Fruit fly (Drosophila melanogaster) whole organism, wandering third instar larva: ENCODE results near the gene Cfp1.
A peak's percentile ranks its signal among the peaks of the same experiment; 100 is the strongest.

Experiments
- Abd-B ChIP-seq: fragments of >200 bp; optimal IDR thresholded peaks from 2 replicates; lab custom pipeline; 2017; ENCODE audit warnings: missing biosample characterization, missing genetic modification characterization
- CG32264 ChIP-seq: fragments of 200-800 bp; sonication (Bioruptor generic); optimal IDR thresholded peaks from 2 replicates; lab custom pipeline; 2016; ENCODE audit warnings: missing biosample characterization, missing genetic modification characterization
- CG9705 ChIP-seq: fragments of 200-800 bp; sonication (Bioruptor generic); optimal IDR thresholded peaks from 2 replicates; lab custom pipeline; 2018; ENCODE audit warnings: missing biosample characterization, mild to moderate bottlenecking, missing genetic modification characterization
- CrebA ChIP-seq: fragments of 200-800 bp; sonication (Bioruptor generic); optimal IDR thresholded peaks from 2 replicates; lab custom pipeline; 2016; ENCODE audit warnings: missing biosample characterization, mild to moderate bottlenecking, missing genetic modification characterization, borderline replicate concordance
- Dfd ChIP-seq: fragments of >200 bp; optimal IDR thresholded peaks from 2 replicates; lab custom pipeline; 2017; ENCODE audit warnings: missing biosample characterization, missing genetic modification characterization
- Dif ChIP-seq: fragments of 200-275, 200-300 bp; sonication (Bioruptor generic); optimal IDR thresholded peaks from 2 replicates; lab custom pipeline; 2018; ENCODE audit warnings: missing biosample characterization, missing genetic modification characterization; ENCODE audit not compliant: partially characterized antibody
- GATAd ChIP-seq: sonication (Bioruptor generic); optimal IDR thresholded peaks from 2 replicates; lab custom pipeline; 2016; ENCODE audit warnings: missing biosample characterization, missing genetic modification characterization
- HLH106 ChIP-seq: fragments of 200-800 bp; optimal IDR thresholded peaks from 3 replicates; lab custom pipeline; 2019; ENCODE audit warnings: missing biosample characterization, mild to moderate bottlenecking, missing genetic modification characterization, moderate library complexity
- Hnf4 ChIP-seq: fragments of 200-800 bp; sonication (Bioruptor generic); optimal IDR thresholded peaks from 2 replicates; lab custom pipeline; 2016; ENCODE audit warnings: missing biosample characterization, mild to moderate bottlenecking, missing genetic modification characterization
- Hr78 ChIP-seq: fragments of >200 bp; optimal IDR thresholded peaks from 2 replicates; lab custom pipeline; 2017; ENCODE audit warnings: missing biosample characterization, missing genetic modification characterization
- Hr83 ChIP-seq: fragments of 200-300 bp; sonication (Bioruptor generic); optimal IDR thresholded peaks from 2 replicates; lab custom pipeline; 2016; ENCODE audit warnings: missing biosample characterization, mild to moderate bottlenecking, missing genetic modification characterization, moderate library complexity; ENCODE audit not compliant: poor library complexity, severe bottlenecking
- Jra ChIP-seq: sonication (Bioruptor generic); optimal IDR thresholded peaks from 2 replicates; lab custom pipeline; 2016; ENCODE audit warnings: missing biosample characterization, missing genetic modification characterization
- Mio ChIP-seq: sonication (Bioruptor generic); optimal IDR thresholded peaks from 2 replicates; lab custom pipeline; 2016; ENCODE audit warnings: missing biosample characterization, missing genetic modification characterization
- Myc ChIP-seq: fragments of >200 bp; optimal IDR thresholded peaks from 2 replicates; lab custom pipeline; 2017
- N ChIP-seq: fragments of >200 bp; optimal IDR thresholded peaks from 2 replicates; lab custom pipeline; 2018; ENCODE audit warnings: missing biosample characterization, missing external identifiers, missing genetic modification characterization
- OdsH ChIP-seq: fragments of 200-800 bp; sonication (Bioruptor generic); optimal IDR thresholded peaks from 2 replicates; lab custom pipeline; 2016; ENCODE audit warnings: missing biosample characterization, mild to moderate bottlenecking, missing genetic modification characterization
- Rel ChIP-seq, 2 experiments: fragments of 200-800 bp; sonication (Bioruptor generic) in 1 of 2; optimal IDR thresholded peaks; 2 replicates in 1 of 2; 3 replicates in 1 of 2; lab custom pipeline; 2016 to 2019; ENCODE audit warnings: mild to moderate bottlenecking in 2 of 2, missing biosample characterization in 2 of 2, missing genetic modification characterization in 2 of 2, moderate library complexity in 1 of 2
- Sp1 ChIP-seq: fragments of 200-800 bp; sonication (Bioruptor generic); optimal IDR thresholded peaks from 3 replicates; lab custom pipeline; 2019; ENCODE audit warnings: missing biosample characterization, mild to moderate bottlenecking, missing genetic modification characterization, moderate library complexity
- Vsx2 ChIP-seq: fragments of 200-300, 225-300 bp; sonication (Bioruptor generic); optimal IDR thresholded peaks from 2 replicates; lab custom pipeline; 2018; ENCODE audit warnings: missing biosample characterization, missing genetic modification characterization; ENCODE audit not compliant: partially characterized antibody
- br ChIP-seq: fragments of 200-800 bp; sonication (Bioruptor generic); optimal IDR thresholded peaks from 2 replicates; lab custom pipeline; 2016; ENCODE audit warnings: missing biosample characterization, missing genetic modification characterization
- brk ChIP-seq: fragments of 200-800 bp; sonication (Bioruptor generic); optimal IDR thresholded peaks from 2 replicates; lab custom pipeline; 2016; ENCODE audit warnings: missing biosample characterization, mild to moderate bottlenecking, missing genetic modification characterization
- dl ChIP-seq, 2 experiments: fragments of 175-275, 200-275 bp in 1 of 2; fragments of 200-275 bp in 1 of 2; sonication (Bioruptor generic); optimal IDR thresholded peaks; lab custom pipeline; 2018; ENCODE audit warnings: mild to moderate bottlenecking in 2 of 2, missing biosample characterization in 2 of 2, missing genetic modification characterization in 2 of 2, moderate library complexity in 2 of 2; ENCODE audit not compliant: partially characterized antibody in 2 of 2, insufficient read depth in 1 of 2
- dmrt93B ChIP-seq: fragments of 200-800 bp; sonication (Bioruptor generic); optimal IDR thresholded peaks from 2 replicates; lab custom pipeline; 2018; ENCODE audit warnings: missing biosample characterization, mild to moderate bottlenecking, missing genetic modification characterization
- dsf ChIP-seq: sonication (Bioruptor generic); optimal IDR thresholded peaks from 2 replicates; lab custom pipeline; 2016; ENCODE audit warnings: missing biosample characterization, missing genetic modification characterization, borderline replicate concordance
- ey ChIP-seq: fragments of 200-800 bp; sonication (Bioruptor generic); optimal IDR thresholded peaks from 2 replicates; lab custom pipeline; 2016; ENCODE audit warnings: missing biosample characterization, missing genetic modification characterization
- foxo ChIP-seq, 2 experiments: fragments of 200-800 bp; sonication (Bioruptor generic); optimal IDR thresholded peaks; 2 replicates in 1 of 2; 3 replicates in 1 of 2; lab custom pipeline; 2016 to 2017; ENCODE audit warnings: missing biosample characterization in 2 of 2, missing genetic modification characterization in 2 of 2
- fru ChIP-seq: fragments of 200-800 bp; sonication (Bioruptor generic); optimal IDR thresholded peaks from 3 replicates; lab custom pipeline; 2016; ENCODE audit warnings: missing biosample characterization, mild to moderate bottlenecking, missing genetic modification characterization
- h ChIP-seq: fragments of 200-800 bp; sonication (Bioruptor generic); optimal IDR thresholded peaks from 3 replicates; lab custom pipeline; 2016; ENCODE audit warnings: missing biosample characterization, mild to moderate bottlenecking, missing genetic modification characterization
- jim ChIP-seq: fragments of 175-275, 200-325 bp; sonication (Bioruptor generic); optimal IDR thresholded peaks from 2 replicates; lab custom pipeline; 2016; ENCODE audit warnings: missing biosample characterization, mild to moderate bottlenecking, missing genetic modification characterization
- lola ChIP-seq: fragments of >200 bp; optimal IDR thresholded peaks from 2 replicates; lab custom pipeline; 2017; ENCODE audit warnings: missing biosample characterization, missing genetic modification characterization
- pan ChIP-seq: fragments of >200 bp; optimal IDR thresholded peaks from 2 replicates; lab custom pipeline; 2017
- psq ChIP-seq: fragments of 200-800 bp; sonication (Bioruptor generic); optimal IDR thresholded peaks from 3 replicates; lab custom pipeline; 2017; ENCODE audit warnings: missing biosample characterization, mild to moderate bottlenecking, missing genetic modification characterization, moderate library complexity
- rgr ChIP-seq: fragments of 200-800 bp; sonication (Bioruptor generic); optimal IDR thresholded peaks from 3 replicates; lab custom pipeline; 2016; ENCODE audit warnings: missing biosample characterization, mild to moderate bottlenecking, missing genetic modification characterization
- sage ChIP-seq: fragments of 200-800 bp; sonication (Bioruptor generic); optimal IDR thresholded peaks from 2 replicates; lab custom pipeline; 2016; ENCODE audit warnings: missing biosample characterization, mild to moderate bottlenecking, missing genetic modification characterization
- sv ChIP-seq: fragments of 200-800 bp; sonication (Bioruptor generic); optimal IDR thresholded peaks from 3 replicates; lab custom pipeline; 2016; ENCODE audit warnings: missing biosample characterization, missing genetic modification characterization
- tai ChIP-seq: sonication (Bioruptor generic); optimal IDR thresholded peaks from 2 replicates; lab custom pipeline; 2016; ENCODE audit warnings: missing biosample characterization, missing genetic modification characterization
- usp ChIP-seq: fragments of >200 bp; optimal IDR thresholded peaks from 2 replicates; lab custom pipeline; 2017; ENCODE audit warnings: missing biosample characterization, missing genetic modification characterization
- woc ChIP-seq: sonication (Bioruptor generic); optimal IDR thresholded peaks from 2 replicates; lab custom pipeline; 2016; ENCODE audit warnings: missing biosample characterization, mild to moderate bottlenecking, missing genetic modification characterization

Gene Cfp1

DNA sequence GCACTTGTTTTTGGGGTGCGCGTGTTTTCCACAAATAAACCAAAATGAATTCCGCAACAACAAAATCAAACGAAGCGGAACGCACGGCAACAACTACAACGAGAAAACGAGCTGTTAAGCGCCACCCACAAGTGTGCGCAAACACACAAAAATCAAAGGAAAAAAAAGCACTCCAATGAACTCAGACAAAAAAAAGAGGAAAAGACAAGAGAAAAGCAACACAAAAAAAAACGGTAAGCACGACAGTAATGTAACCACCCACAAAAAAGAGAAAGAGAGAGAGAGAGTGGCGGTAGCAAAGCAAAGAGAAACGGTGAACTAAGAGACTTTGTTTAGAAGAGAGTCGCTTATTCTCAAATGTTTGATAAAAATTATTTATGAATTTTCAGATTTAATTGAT lies 33.0 kb upstream of the Cfp1 start:
- TF ChIP-seq Sp1 (GFP tag; lab: Kevin White, UChicago) (peak; percentile 87), CrebA (GFP tag; lab: Kevin White, UChicago) (peak; percentile 62), CG32264 (GFP tag; lab: Kevin White, UChicago) (no peak), sage (GFP tag; lab: Kevin White, UChicago) (peak; percentile 26), dl (GFP tag; optimal IDR thresholded peaks at IDR 0.05; lab: Kevin White, UChicago; ENCODE audit: insufficient read depth in 1 of 2, partially characterized antibody in 2 of 2) (peak in 1 of 2 experiments; percentile 36), CG9705 (GFP tag; lab: Kevin White, UChicago) (peak; percentile 27), Rel (GFP tag; optimal IDR thresholded peaks at IDR 0.05; lab: Kevin White, UChicago) (peak; percentile 45), Rel (tag; optimal IDR thresholded peaks at IDR 0.05; lab: Kevin White, UChicago) (peak; percentile 39), OdsH (no peak)
- TF ChIP-seq, all 38 proteins: peak for 6

dm6 chrX:9297661-9298433 lies 25.1 kb upstream of the Cfp1 start:
- no peak for TF ChIP-seq Hr78 (GFP tag; lab: Kevin White, UChicago)
- TF ChIP-seq Jra: no peak
- no peak for TF ChIP-seq N (GFP tag; lab: Kevin White, UChicago)
- no peak for TF ChIP-seq dsf (GFP tag; lab: Kevin White, UChicago)
- no peak for TF ChIP-seq sage (GFP tag; lab: Kevin White, UChicago)
- TF ChIP-seq h (GFP tag; lab: Kevin White, UChicago): peak; percentile 44
- TF ChIP-seq psq (GFP tag; lab: Kevin White, UChicago): peak; percentile 1
- no peak for TF ChIP-seq usp (GFP tag; lab: Kevin White, UChicago)
- TF ChIP-seq CG9705 (GFP tag; lab: Kevin White, UChicago): no peak
- peak; percentile 47 for TF ChIP-seq rgr (GFP tag; lab: Kevin White, UChicago)
- peak; percentile 50 for TF ChIP-seq ey (GFP tag; lab: Kevin White, UChicago)
- TF ChIP-seq woc (GFP tag; lab: Kevin White, UChicago): peak; percentile 8
- no peak for TF ChIP-seq GATAd
- TF ChIP-seq Hr83: no peak
- no peak for TF ChIP-seq Abd-B
- no peak for TF ChIP-seq Dfd (GFP tag; lab: Kevin White, UChicago)
- TF ChIP-seq fru (GFP tag; lab: Kevin White, UChicago): peak; percentile 26
- peak; percentile 29 for TF ChIP-seq OdsH
- peak; percentile 55 for TF ChIP-seq HLH106 (tag; lab: Kevin White, UChicago)
- no peak for TF ChIP-seq Rel (GFP tag; optimal IDR thresholded peaks at IDR 0.05; lab: Kevin White, UChicago)
- TF ChIP-seq Rel (tag; optimal IDR thresholded peaks at IDR 0.05; lab: Kevin White, UChicago): peak; percentile 56
- no peak for TF ChIP-seq Dif
- TF ChIP-seq CG32264 (GFP tag; lab: Kevin White, UChicago): no peak
- no peak for TF ChIP-seq Myc (lab: Kevin White, UChicago)
- peak; percentile 6 for TF ChIP-seq Hnf4 (GFP tag; lab: Kevin White, UChicago)
- peak; percentile 53 for TF ChIP-seq br
- no peak for TF ChIP-seq brk
- peak; percentile 13 for TF ChIP-seq tai (GFP tag; lab: Kevin White, UChicago)
- TF ChIP-seq dmrt93B (GFP tag; lab: Kevin White, UChicago): peak; percentile 8
- TF ChIP-seq dl (GFP tag; optimal IDR thresholded peaks at IDR 0.05; lab: Kevin White, UChicago; ENCODE audit: insufficient read depth in 1 of 2, partially characterized antibody in 2 of 2): no peak
- TF ChIP-seq foxo (GFP tag; optimal IDR thresholded peaks at IDR 0.05; lab: Kevin White, UChicago): peak in 1 of 2 experiments; percentile 16
- peak; percentile 12 for TF ChIP-seq Sp1 (GFP tag; lab: Kevin White, UChicago)
- no peak for TF ChIP-seq Vsx2 (GFP tag; lab: Kevin White, UChicago)
- no peak for TF ChIP-seq sv (GFP tag; lab: Kevin White, UChicago)
- TF ChIP-seq CrebA (GFP tag; lab: Kevin White, UChicago): no peak
- TF ChIP-seq pan (lab: Kevin White, UChicago): no peak
- TF ChIP-seq jim (GFP tag; lab: Kevin White, UChicago): no peak
- no peak for TF ChIP-seq Mio (GFP tag; lab: Kevin White, UChicago)
- TF ChIP-seq lola (GFP tag; lab: Kevin White, UChicago): no peak
